Fruit fly (Drosophila melanogaster) whole organism, pupa: ENCODE data around the gene CG18789.
"Not testable (repeated sequence)": the region's sequence is repeated elsewhere in the genome, so short reads cannot be mapped to it uniquely, and the experiment has no call there.

Experiments
- CG10348 ChIP-seq: fragments of 200-800 bp; sonication (Bioruptor generic); IDR thresholded peaks from 2 replicates; pipeline ENCODE4 v1.3.6; 2022; ENCODE audit warnings: missing biosample characterization, missing genetic modification characterization
- CG12605 ChIP-seq: fragments of 200-800 bp; sonication (Bioruptor generic); IDR thresholded peaks from 2 replicates; pipeline ENCODE4 v1.3.6; 2022; ENCODE audit warnings: missing biosample characterization, missing genetic modification characterization
- CG13204 ChIP-seq: fragments of 200-800 bp; sonication (Bioruptor generic); optimal IDR thresholded peaks from 2 replicates; lab custom pipeline; 2018; ENCODE audit warnings: missing biosample characterization, mild to moderate bottlenecking, missing genetic modification characterization, moderate library complexity
- CG14655 ChIP-seq: fragments of 200-800 bp; sonication (Bioruptor generic); optimal IDR thresholded peaks from 3 replicates; lab custom pipeline; 2017; ENCODE audit warnings: mild to moderate bottlenecking, missing biosample characterization, missing genetic modification reagents, missing genetic modification characterization
- CG15710 ChIP-seq: fragments of 200-800 bp; sonication (Bioruptor generic); optimal IDR thresholded peaks from 2 replicates; lab custom pipeline; 2018; ENCODE audit warnings: missing biosample characterization, mild to moderate bottlenecking, missing genetic modification characterization, moderate library complexity
- CG17806 ChIP-seq: fragments of 200-800 bp; sonication (Bioruptor generic); optimal IDR thresholded peaks from 2 replicates; lab custom pipeline; 2018; ENCODE audit warnings: missing biosample characterization, mild to moderate bottlenecking, missing genetic modification characterization, moderate library complexity
- CG32121 ChIP-seq: fragments of 200-800 bp; sonication (Bioruptor generic); IDR thresholded peaks from 2 replicates; pipeline ENCODE4 v1.3.6; 2022; ENCODE audit warnings: missing biosample characterization, missing genetic modification characterization
- CG34367 ChIP-seq: fragments of 200-800 bp; sonication (Bioruptor generic); optimal IDR thresholded peaks from 2 replicates; lab custom pipeline; 2018; ENCODE audit warnings: missing biosample characterization, mild to moderate bottlenecking, missing genetic modification characterization
- CG4496 ChIP-seq: fragments of 200-800 bp; sonication (Bioruptor generic); IDR thresholded peaks from 3 replicates; pipeline ENCODE4 v1.3.6; 2022; ENCODE audit warnings: missing biosample characterization, missing genetic modification characterization
- CG8159 ChIP-seq: fragments of 200-800 bp; sonication (Bioruptor generic); optimal IDR thresholded peaks from 3 replicates; lab custom pipeline; 2018; ENCODE audit warnings: missing biosample characterization, mild to moderate bottlenecking, missing genetic modification characterization, moderate library complexity
- CG8301 ChIP-seq: fragments of 200-800 bp; sonication (Bioruptor generic); optimal IDR thresholded peaks from 2 replicates; lab custom pipeline; 2018; ENCODE audit warnings: missing biosample characterization, mild to moderate bottlenecking, missing genetic modification characterization
- CG9948 ChIP-seq: fragments of 200-800 bp; sonication (Bioruptor generic); optimal IDR thresholded peaks from 2 replicates; lab custom pipeline; 2018; ENCODE audit warnings: missing biosample characterization, mild to moderate bottlenecking, missing genetic modification characterization, moderate library complexity
- D1 ChIP-seq: fragments of 200-800 bp; sonication (Bioruptor generic); optimal IDR thresholded peaks from 2 replicates; lab custom pipeline; 2018; ENCODE audit warnings: missing biosample characterization, mild to moderate bottlenecking, missing genetic modification characterization, moderate library complexity
- EcR ChIP-seq: fragments of 200-800 bp; sonication (Bioruptor generic); optimal IDR thresholded peaks from 3 replicates; lab custom pipeline; 2019; ENCODE audit warnings: missing biosample characterization, missing genetic modification characterization, mild to moderate bottlenecking, moderate library complexity, missing genetic modification reagents
- Ets98B ChIP-seq: fragments of 200-800 bp; sonication (Bioruptor generic); IDR thresholded peaks from 2 replicates; pipeline ENCODE4 v1.3.6; 2022; ENCODE audit warnings: missing biosample characterization, missing genetic modification characterization
- Pif1A ChIP-seq: fragments of 200-800 bp; sonication (Bioruptor generic); optimal IDR thresholded peaks from 3 replicates; lab custom pipeline; 2016; ENCODE audit warnings: missing biosample characterization, missing genetic modification characterization
- Pif1B ChIP-seq: fragments of 200-800 bp; sonication (Bioruptor generic); optimal IDR thresholded peaks from 3 replicates; lab custom pipeline; 2016; ENCODE audit warnings: missing biosample characterization, missing genetic modification characterization
- Snoo ChIP-seq: fragments of 200-800 bp; sonication (Bioruptor generic); optimal IDR thresholded peaks from 3 replicates; lab custom pipeline; 2017; ENCODE audit warnings: missing biosample characterization, mild to moderate bottlenecking, missing genetic modification characterization, inconsistent platforms
- fd96Ca ChIP-seq: fragments of 200-800 bp; sonication (Bioruptor generic); IDR thresholded peaks from 3 replicates; pipeline ENCODE4 v1.3.6; 2022; ENCODE audit warnings: missing biosample characterization, missing genetic modification characterization
- gl ChIP-seq: fragments of 200-800 bp; sonication (Bioruptor generic); optimal IDR thresholded peaks from 2 replicates; lab custom pipeline; 2018; ENCODE audit warnings: missing biosample characterization, mild to moderate bottlenecking, missing genetic modification characterization
- rn ChIP-seq: fragments of 200-800 bp; sonication (Bioruptor generic); IDR thresholded peaks from 2 replicates; pipeline ENCODE4 v1.3.6; 2022; ENCODE audit warnings: missing biosample characterization, missing genetic modification characterization

Gene CG18789

dm6 chr2L:11995332-11995790 lies at the start of gene CG18789, which contains the start of gene Qtzl:
Gene CG18789, minus strand, starts transcription at chr2L:11995432.
Gene Qtzl, plus strand, starts transcription at chr2L:11995740.
- TF ChIP-seq CG10348 (GFP tag; lab: Robert Waterston, UW); gl (tag; lab: Kevin White, UChicago); Snoo (tag; lab: Kevin White, UChicago): not testable (repeated sequence)

dm6 chr2L:12044613-12045350 lies 49.5 kb upstream of the CG18789 start, which contains the start of gene CG6785:
Gene CG6785, minus strand, starts transcription at chr2L:12045200.
- TF ChIP-seq Pif1B (GFP tag; lab: Kevin White, UChicago), result peak; percentile 82
- TF ChIP-seq Ets98B (GFP tag; lab: Robert Waterston, UW), result peak; percentile 85
- TF ChIP-seq CG9948 (tag; lab: Kevin White, UChicago), result peak; percentile 60
- TF ChIP-seq EcR (GFP tag; lab: Kevin White, UChicago), result peak; percentile 95
- no peak for TF ChIP-seq CG14655 (GFP tag; lab: Kevin White, UChicago)
- peak; percentile 90 for TF ChIP-seq Pif1A (GFP tag; lab: Kevin White, UChicago)
- TF ChIP-seq fd96Ca (GFP tag; lab: Robert Waterston, UW), result peak; percentile 81; the same call in 2 of the 3 replicates
- TF ChIP-seq Snoo (tag; lab: Kevin White, UChicago), result peak; percentile 71
- peak; percentile 78 for TF ChIP-seq CG17806 (tag; lab: Kevin White, UChicago)
- TF ChIP-seq rn, result 0 out of 2 replicates have a peak, but pooled peaks have one; percentile 21
- peak; percentile 76 for TF ChIP-seq CG15710 (tag; lab: Kevin White, UChicago)
- peak; percentile 84 for TF ChIP-seq CG8301
- peak; percentile 90 for TF ChIP-seq CG4496 (GFP tag; lab: Robert Waterston, UW)
- no peak for TF ChIP-seq CG10348 (GFP tag; lab: Robert Waterston, UW)
- peak; percentile 63 for TF ChIP-seq CG12605 (GFP tag; lab: Robert Waterston, UW)
- TF ChIP-seq CG13204 (GFP tag; lab: Kevin White, UChicago), result peak; percentile 9
- TF ChIP-seq gl (tag; lab: Kevin White, UChicago), result peak; percentile 65
- peak; percentile 80 for TF ChIP-seq CG32121 (GFP tag; lab: Robert Waterston, UW)
- peak; percentile 68 for TF ChIP-seq D1 (tag; lab: Kevin White, UChicago)
- peak; percentile 69 for TF ChIP-seq CG34367
- peak; percentile 99 for TF ChIP-seq CG8159 (tag; lab: Kevin White, UChicago)

dm6 chr2L:12040510-12040909 lies 45.3 kb upstream of the CG18789 start, which contains the start of gene CG6766:
Gene CG6766, minus strand, starts transcription at chr2L:12040689.
- no peak for TF ChIP-seq Pif1B (GFP tag; lab: Kevin White, UChicago)
- TF ChIP-seq CG32121 (GFP tag; lab: Robert Waterston, UW), result no peak
- TF ChIP-seq CG15710 (tag; lab: Kevin White, UChicago), result no peak
- no peak for TF ChIP-seq CG17806 (tag; lab: Kevin White, UChicago)
- TF ChIP-seq CG34367, result no peak

- TF ChIP-seq CG32121 (GFP tag; lab: Robert Waterston, UW) (no peak), CG17806 (tag; lab: Kevin White, UChicago) (no peak), CG15710 (tag; lab: Kevin White, UChicago) (no peak), CG13204 (GFP tag; lab: Kevin White, UChicago) (no peak), Snoo (tag; lab: Kevin White, UChicago) (no peak), rn (no peak), CG9948 (tag; lab: Kevin White, UChicago) (no peak), CG8301 (no peak), Pif1B (GFP tag; lab: Kevin White, UChicago) (no peak), gl (tag; lab: Kevin White, UChicago) (no peak), D1 (tag; lab: Kevin White, UChicago) (no peak), CG12605 (GFP tag; lab: Robert Waterston, UW) (no peak), CG14655 (GFP tag; lab: Kevin White, UChicago) (no peak), fd96Ca (GFP tag; lab: Robert Waterston, UW) (no peak), Pif1A (GFP tag; lab: Kevin White, UChicago) (no peak), CG8159 (tag; lab: Kevin White, UChicago) (no peak)
These were observed 42.9 kb upstream of the CG18789 start, which contains the start of gene Tom70 for dm6 chr2L:12038177-12038581. Gene Tom70, minus strand, starts transcription at chr2L:12038511.

dm6 chr2L:12033890-12034289 lies 38.7 kb upstream of the CG18789 start, which contains the start of gene CG18788:
Gene CG18788, plus strand, starts transcription at chr2L:12034190.
- TF ChIP-seq CG15710 (tag; lab: Kevin White, UChicago) (no peak), EcR (GFP tag; lab: Kevin White, UChicago) (no peak), Pif1A (GFP tag; lab: Kevin White, UChicago) (no peak), Snoo (tag; lab: Kevin White, UChicago) (no peak), CG10348 (GFP tag; lab: Robert Waterston, UW) (no peak), CG17806 (tag; lab: Kevin White, UChicago) (no peak), fd96Ca (GFP tag; lab: Robert Waterston, UW) (no peak)
- TF ChIP-seq, all 21 proteins: peak for 0
